Fruit fly (Drosophila melanogaster) whole organism, wandering third instar larva: ENCODE measurements around the gene HisRS.

Experiments
- Abd-B ChIP-seq: fragments of >200 bp; optimal IDR thresholded peaks from 2 replicates; lab custom pipeline; 2017; ENCODE audit warnings: missing biosample characterization, missing genetic modification characterization
- CG32264 ChIP-seq: fragments of 200-800 bp; sonication (Bioruptor generic); optimal IDR thresholded peaks from 2 replicates; lab custom pipeline; 2016; ENCODE audit warnings: missing biosample characterization, missing genetic modification characterization
- Dfd ChIP-seq: fragments of >200 bp; optimal IDR thresholded peaks from 2 replicates; lab custom pipeline; 2017; ENCODE audit warnings: missing biosample characterization, missing genetic modification characterization
- Dif ChIP-seq: fragments of 200-275, 200-300 bp; sonication (Bioruptor generic); optimal IDR thresholded peaks from 2 replicates; lab custom pipeline; 2018; ENCODE audit warnings: missing biosample characterization, missing genetic modification characterization; ENCODE audit not compliant: partially characterized antibody
- HLH106 ChIP-seq: fragments of 200-800 bp; optimal IDR thresholded peaks from 3 replicates; lab custom pipeline; 2019; ENCODE audit warnings: missing biosample characterization, mild to moderate bottlenecking, missing genetic modification characterization, moderate library complexity
- Hr78 ChIP-seq: fragments of >200 bp; optimal IDR thresholded peaks from 2 replicates; lab custom pipeline; 2017; ENCODE audit warnings: missing biosample characterization, missing genetic modification characterization
- N ChIP-seq: fragments of >200 bp; optimal IDR thresholded peaks from 2 replicates; lab custom pipeline; 2018; ENCODE audit warnings: missing biosample characterization, missing external identifiers, missing genetic modification characterization
- OdsH ChIP-seq: fragments of 200-800 bp; sonication (Bioruptor generic); optimal IDR thresholded peaks from 2 replicates; lab custom pipeline; 2016; ENCODE audit warnings: missing biosample characterization, mild to moderate bottlenecking, missing genetic modification characterization
- Rel ChIP-seq, 2 experiments: fragments of 200-800 bp; sonication (Bioruptor generic) in 1 of 2; optimal IDR thresholded peaks; 2 replicates in 1 of 2; 3 replicates in 1 of 2; lab custom pipeline; 2016 to 2019; ENCODE audit warnings: mild to moderate bottlenecking in 2 of 2, missing biosample characterization in 2 of 2, missing genetic modification characterization in 2 of 2, moderate library complexity in 1 of 2
- Sp1 ChIP-seq: fragments of 200-800 bp; sonication (Bioruptor generic); optimal IDR thresholded peaks from 3 replicates; lab custom pipeline; 2019; ENCODE audit warnings: missing biosample characterization, mild to moderate bottlenecking, missing genetic modification characterization, moderate library complexity
- Vsx2 ChIP-seq: fragments of 200-300, 225-300 bp; sonication (Bioruptor generic); optimal IDR thresholded peaks from 2 replicates; lab custom pipeline; 2018; ENCODE audit warnings: missing biosample characterization, missing genetic modification characterization; ENCODE audit not compliant: partially characterized antibody
- brk ChIP-seq: fragments of 200-800 bp; sonication (Bioruptor generic); optimal IDR thresholded peaks from 2 replicates; lab custom pipeline; 2016; ENCODE audit warnings: missing biosample characterization, mild to moderate bottlenecking, missing genetic modification characterization
- dl ChIP-seq, 2 experiments: fragments of 175-275, 200-275 bp in 1 of 2; fragments of 200-275 bp in 1 of 2; sonication (Bioruptor generic); optimal IDR thresholded peaks; lab custom pipeline; 2018; ENCODE audit warnings: mild to moderate bottlenecking in 2 of 2, missing biosample characterization in 2 of 2, missing genetic modification characterization in 2 of 2, moderate library complexity in 2 of 2; ENCODE audit not compliant: partially characterized antibody in 2 of 2, insufficient read depth in 1 of 2
- dmrt93B ChIP-seq: fragments of 200-800 bp; sonication (Bioruptor generic); optimal IDR thresholded peaks from 2 replicates; lab custom pipeline; 2018; ENCODE audit warnings: missing biosample characterization, mild to moderate bottlenecking, missing genetic modification characterization
- ey ChIP-seq: fragments of 200-800 bp; sonication (Bioruptor generic); optimal IDR thresholded peaks from 2 replicates; lab custom pipeline; 2016; ENCODE audit warnings: missing biosample characterization, missing genetic modification characterization
- foxo ChIP-seq, 2 experiments: fragments of 200-800 bp; sonication (Bioruptor generic); optimal IDR thresholded peaks; 2 replicates in 1 of 2; 3 replicates in 1 of 2; lab custom pipeline; 2016 to 2017; ENCODE audit warnings: missing biosample characterization in 2 of 2, missing genetic modification characterization in 2 of 2
- fru ChIP-seq: fragments of 200-800 bp; sonication (Bioruptor generic); optimal IDR thresholded peaks from 3 replicates; lab custom pipeline; 2016; ENCODE audit warnings: missing biosample characterization, mild to moderate bottlenecking, missing genetic modification characterization
- h ChIP-seq: fragments of 200-800 bp; sonication (Bioruptor generic); optimal IDR thresholded peaks from 3 replicates; lab custom pipeline; 2016; ENCODE audit warnings: missing biosample characterization, mild to moderate bottlenecking, missing genetic modification characterization
- pan ChIP-seq: fragments of >200 bp; optimal IDR thresholded peaks from 2 replicates; lab custom pipeline; 2017
- psq ChIP-seq: fragments of 200-800 bp; sonication (Bioruptor generic); optimal IDR thresholded peaks from 3 replicates; lab custom pipeline; 2017; ENCODE audit warnings: missing biosample characterization, mild to moderate bottlenecking, missing genetic modification characterization, moderate library complexity
- rgr ChIP-seq: fragments of 200-800 bp; sonication (Bioruptor generic); optimal IDR thresholded peaks from 3 replicates; lab custom pipeline; 2016; ENCODE audit warnings: missing biosample characterization, mild to moderate bottlenecking, missing genetic modification characterization
- sv ChIP-seq: fragments of 200-800 bp; sonication (Bioruptor generic); optimal IDR thresholded peaks from 3 replicates; lab custom pipeline; 2016; ENCODE audit warnings: missing biosample characterization, missing genetic modification characterization
- usp ChIP-seq: fragments of >200 bp; optimal IDR thresholded peaks from 2 replicates; lab custom pipeline; 2017; ENCODE audit warnings: missing biosample characterization, missing genetic modification characterization

HisRS gene

DNA sequence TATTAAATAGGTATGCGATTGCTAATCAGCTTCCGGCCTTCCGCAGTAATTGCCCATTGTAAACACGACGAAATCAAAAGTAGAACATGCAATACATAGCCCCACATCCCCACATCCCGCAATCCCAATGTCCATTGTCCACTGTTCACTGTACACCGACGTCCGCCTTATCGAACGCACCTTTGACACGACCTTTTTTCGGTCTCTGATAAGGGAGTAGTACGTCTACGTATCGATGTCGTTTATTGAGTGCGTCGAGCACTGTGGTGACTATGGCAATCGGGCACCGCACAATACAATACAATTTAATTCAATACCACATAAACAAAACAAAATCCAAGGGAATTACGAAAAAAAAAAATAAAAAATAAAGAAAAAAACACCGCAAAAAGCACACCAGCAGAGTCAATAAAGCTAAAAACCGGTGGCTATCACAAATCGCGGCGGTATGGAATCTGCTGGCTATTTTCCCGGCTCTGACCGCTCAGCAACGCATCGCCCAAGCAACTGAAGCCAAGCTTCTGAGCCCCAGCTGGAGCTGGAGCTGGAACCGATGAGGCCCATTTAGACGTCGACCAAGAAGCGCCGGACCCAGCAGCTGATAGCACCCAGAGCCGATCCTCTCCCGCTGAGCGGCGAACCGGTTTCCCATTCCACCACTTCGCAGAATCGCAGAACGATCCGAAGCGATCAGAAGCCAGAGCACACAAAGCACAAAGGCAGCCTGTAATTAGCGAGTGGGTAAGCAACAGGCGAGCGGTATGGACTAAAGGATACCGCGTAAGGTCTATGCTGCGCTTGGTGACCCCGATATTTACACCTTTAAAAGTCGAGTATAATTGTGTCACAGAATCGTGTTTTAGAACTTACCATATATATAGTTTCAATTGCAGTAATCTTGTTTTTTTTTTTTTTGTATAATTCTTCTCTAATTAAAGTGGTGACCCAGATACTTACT, 31.7 kb upstream of the HisRS start, which contains the start of gene Hayan (continued):
- TF ChIP-seq CG32264 (no peak), OdsH (GFP tag; lab: Kevin White, UChicago) (no peak)

DNA sequence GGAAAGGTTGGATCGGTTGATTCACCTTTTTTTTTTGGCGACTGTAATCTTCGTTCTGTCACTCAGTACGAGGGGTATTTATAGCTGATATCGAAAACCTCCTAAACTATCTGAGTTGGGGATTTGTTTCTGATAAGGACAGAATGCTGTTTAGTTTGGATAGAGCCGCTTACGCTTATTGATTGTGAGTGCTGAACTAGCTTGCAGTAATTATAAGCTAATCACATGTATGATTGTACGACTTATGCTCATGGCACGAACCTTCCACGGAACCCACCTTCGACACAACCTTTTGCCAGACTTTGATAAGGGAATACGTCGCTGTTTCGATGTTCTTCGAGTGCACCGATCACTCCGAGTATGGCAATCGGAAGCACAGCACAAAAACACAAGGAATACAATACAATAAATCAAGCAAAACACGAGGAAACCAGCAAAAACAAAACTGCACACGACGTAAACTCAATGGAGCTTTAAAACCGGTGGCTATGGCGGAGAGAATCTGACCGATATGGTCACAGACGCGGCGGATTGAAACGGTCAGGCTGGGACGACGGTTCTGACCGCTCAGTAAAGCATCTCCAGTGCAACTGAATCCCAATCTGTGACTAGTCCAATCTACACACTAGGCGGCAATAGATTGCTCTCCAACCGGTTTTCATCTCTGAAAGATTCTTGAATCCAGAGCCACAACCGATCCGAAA, 28.7 kb upstream of the HisRS start, which contains the start of gene psh:
Gene psh, minus strand, starts transcription at position 566 of the 704 bp plus-strand sequence.
- TF ChIP-seq sv (GFP tag; lab: Kevin White, UChicago) (no peak), foxo (GFP tag; optimal IDR thresholded peaks at IDR 0.05; lab: Kevin White, UChicago) (peak in 1 of 2 experiments; percentile 19)

DNA sequence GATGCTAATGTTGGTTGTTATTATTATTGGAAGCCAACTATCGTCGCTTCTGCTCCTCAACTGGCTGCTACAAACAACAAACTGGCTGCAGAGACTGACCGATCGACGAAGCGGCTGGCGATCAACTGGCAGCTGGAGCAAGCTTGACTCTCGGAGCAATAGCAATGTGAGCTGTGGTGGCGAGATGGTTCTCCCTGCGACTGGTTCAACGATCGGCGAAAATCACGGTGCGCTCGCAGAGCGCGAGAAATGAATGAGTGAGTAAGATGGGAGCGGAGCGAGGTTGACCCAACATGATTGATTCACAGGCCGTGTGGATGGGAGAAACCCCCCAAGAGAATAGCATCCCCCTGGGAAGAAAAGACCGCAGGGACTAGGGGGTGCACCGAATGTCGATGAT, 25.7 kb upstream of the HisRS start, which contains the start of gene CG15046:
Gene CG15046, minus strand, starts transcription at position 112 of the 400 bp plus-strand sequence.
- no peak for TF ChIP-seq Rel (GFP tag; optimal IDR thresholded peaks at IDR 0.05; lab: Kevin White, UChicago)
- peak; percentile 38 for TF ChIP-seq Rel (tag; optimal IDR thresholded peaks at IDR 0.05; lab: Kevin White, UChicago)
- TF ChIP-seq HLH106 = no peak
- no peak for TF ChIP-seq dmrt93B
- peak; percentile 29 for TF ChIP-seq Vsx2 (GFP tag; lab: Kevin White, UChicago)
- TF ChIP-seq N (GFP tag; lab: Kevin White, UChicago) = no peak
- TF ChIP-seq usp (GFP tag; lab: Kevin White, UChicago) = no peak
- no peak for TF ChIP-seq psq (GFP tag; lab: Kevin White, UChicago)
- peak; percentile 72 to 73 for TF ChIP-seq dl (GFP tag; optimal IDR thresholded peaks at IDR 0.05; lab: Kevin White, UChicago; ENCODE audit: insufficient read depth in 1 of 2, partially characterized antibody in 2 of 2)
- TF ChIP-seq pan = no peak
- TF ChIP-seq Dif (GFP tag; lab: Kevin White, UChicago) = peak; percentile 61
- no peak for TF ChIP-seq Dfd (GFP tag; lab: Kevin White, UChicago)
- no peak for TF ChIP-seq brk (GFP tag; lab: Kevin White, UChicago)
- TF ChIP-seq Abd-B (GFP tag; lab: Kevin White, UChicago) = no peak
- TF ChIP-seq ey (GFP tag; lab: Kevin White, UChicago) = no peak

DNA sequence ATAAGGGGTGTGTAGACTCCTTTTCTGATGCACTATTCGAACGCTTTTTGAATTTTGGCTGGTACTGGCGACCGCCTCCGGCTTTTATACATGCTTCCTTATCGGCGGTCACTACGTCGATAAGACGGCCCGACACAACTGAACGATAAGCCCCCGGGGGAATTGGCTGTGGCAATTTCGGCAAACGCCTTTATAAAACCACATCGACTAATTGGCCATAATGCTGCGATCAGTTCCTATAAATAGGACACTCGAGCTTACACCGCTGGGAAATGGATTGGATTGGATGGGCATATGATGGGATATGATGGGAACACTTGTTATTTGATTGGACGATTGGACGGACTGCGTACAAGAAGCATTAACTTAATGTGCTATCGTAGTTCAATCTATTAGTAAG, 23.3 kb upstream of the HisRS start, which contains the start of gene CG15044:
Gene CG15044, minus strand, starts transcription at position 66 of the 400 bp plus-strand sequence.
- TF ChIP-seq Sp1 (GFP tag; lab: Kevin White, UChicago) (no peak), dl (GFP tag; optimal IDR thresholded peaks at IDR 0.05; lab: Kevin White, UChicago; ENCODE audit: insufficient read depth in 1 of 2, partially characterized antibody in 2 of 2) (no peak), dmrt93B (no peak), Hr78 (no peak), Vsx2 (GFP tag; lab: Kevin White, UChicago) (peak; percentile 63), Rel (GFP tag; optimal IDR thresholded peaks at IDR 0.05; lab: Kevin White, UChicago) (no peak), Rel (tag; optimal IDR thresholded peaks at IDR 0.05; lab: Kevin White, UChicago) (peak; percentile 8), sv (GFP tag; lab: Kevin White, UChicago) (no peak), brk (GFP tag; lab: Kevin White, UChicago) (no peak)

- TF ChIP-seq fru (GFP tag; lab: Kevin White, UChicago) (peak; percentile 69), Sp1 (GFP tag; lab: Kevin White, UChicago) (peak; percentile 12), HLH106 (peak; percentile 44), CG32264 (no peak), rgr (peak; percentile 56), Dif (GFP tag; lab: Kevin White, UChicago) (no peak), h (GFP tag; lab: Kevin White, UChicago) (peak; percentile 76), foxo (GFP tag; optimal IDR thresholded peaks at IDR 0.05; lab: Kevin White, UChicago) (peak in 1 of 2 experiments; percentile 76), ey (GFP tag; lab: Kevin White, UChicago) (peak; percentile 57)
Measured at dm6 chrX:18494165-18494740, 21.0 kb upstream of the HisRS start, which contains the start of gene CG15043. TSS of gene CG15043 (minus strand) at chrX:18494168.
